Worm (Caenorhabditis elegans) whole organism, L3 larva: ENCODE results near the gene mboa-3.

Experiments used
- ceh-28 ChIP-seq: fragments of 150-350 bp; optimal IDR thresholded peaks from 2 replicates; lab custom pipeline; 2014; ENCODE audit warnings: missing biosample characterization, missing genetic modification reagents, missing genetic modification characterization
- ceh-82 ChIP-seq: fragments of 150-350 bp; optimal IDR thresholded peaks from 2 replicates; lab custom pipeline; 2014; ENCODE audit warnings: missing biosample characterization, missing genetic modification characterization
- egl-27 ChIP-seq: sonication (generic microtip); optimal IDR thresholded peaks from 4 replicates; lab custom pipeline; 2017; ENCODE audit warnings: missing biosample characterization, missing genetic modification reagents, missing genetic modification characterization
- elt-1 ChIP-seq: fragments of 150-350 bp; optimal IDR thresholded peaks from 2 replicates; lab custom pipeline; 2014; ENCODE audit warnings: missing biosample characterization, missing genetic modification characterization
- fkh-2 ChIP-seq: fragments of 150-350 bp; optimal IDR thresholded peaks from 2 replicates; lab custom pipeline; 2014; ENCODE audit warnings: missing biosample characterization, missing genetic modification reagents, missing genetic modification characterization
- jun-1 ChIP-seq: fragments of 150-350 bp; optimal IDR thresholded peaks from 2 replicates; lab custom pipeline; 2014; ENCODE audit warnings: missing biosample characterization, missing genetic modification reagents, missing genetic modification characterization
- nhr-23 ChIP-seq: fragments of 150-350 bp; optimal IDR thresholded peaks from 2 replicates; lab custom pipeline; 2014; ENCODE audit warnings: missing biosample characterization, missing genetic modification reagents, missing genetic modification characterization
- nhr-25 ChIP-seq: sonication (generic microtip); optimal IDR thresholded peaks from 2 replicates; lab custom pipeline; 2017; ENCODE audit warnings: missing biosample characterization, missing genetic modification characterization
- nhr-76 ChIP-seq: fragments of 150-350 bp; sonication (generic microtip); optimal IDR thresholded peaks from 5 replicates; lab custom pipeline; 2014; ENCODE audit warnings: missing biosample characterization, missing genetic modification characterization

mboa-3 gene

ce11 chrX:5470111-5470745, 52.4 kb downstream of the mboa-3 start:
- TF ChIP-seq nhr-23 (tag; lab: Kevin White, UChicago) (no peak), fkh-2 (tag; lab: Kevin White, UChicago) (no peak), ceh-82 (no peak), nhr-25 (tag; lab: Kevin White, UChicago) (peak; percentile 46), nhr-76 (tag; lab: Kevin White, UChicago) (no peak), jun-1 (tag; lab: Kevin White, UChicago) (no peak), egl-27 (no peak), ceh-28 (tag; lab: Kevin White, UChicago) (no peak), elt-1 (tag; lab: Kevin White, UChicago) (peak; percentile 64)
